Worm (Caenorhabditis elegans) whole organism, early embryonic: ENCODE measurements around the gene T25F10.1.

Experiments
- B0310.2 ChIP-seq: sonication (generic microtip); optimal IDR thresholded peaks from 2 replicates; lab custom pipeline; 2016; ENCODE audit warnings: mild to moderate bottlenecking, missing genetic modification characterization, missing compliant biosample characterization
- F13C5.2 ChIP-seq: sonication (generic microtip); optimal IDR thresholded peaks from 2 replicates; lab custom pipeline; 2017; ENCODE audit warnings: mild to moderate bottlenecking, missing genetic modification characterization, inconsistent platforms, missing compliant biosample characterization
- aly-1 ChIP-seq: sonication (generic microtip); optimal IDR thresholded peaks from 2 replicates; lab custom pipeline; 2016; ENCODE audit warnings: missing genetic modification characterization, missing compliant biosample characterization
- ama-1 ChIP-seq: fragments of 150-350 bp; optimal IDR thresholded peaks from 2 replicates; lab custom pipeline; 2014
- ceh-13 ChIP-seq: fragments of 200-800 bp; sonication (Bioruptor generic); optimal IDR thresholded peaks from 2 replicates; lab custom pipeline; 2018; ENCODE audit warnings: mild to moderate bottlenecking, missing genetic modification characterization, missing compliant biosample characterization
- ceh-36 ChIP-seq: sonication (generic microtip); optimal IDR thresholded peaks from 2 replicates; lab custom pipeline; 2016; ENCODE audit warnings: missing genetic modification characterization, inconsistent platforms, missing compliant biosample characterization
- ets-7 ChIP-seq: sonication (generic microtip); optimal IDR thresholded peaks from 2 replicates; lab custom pipeline; 2016; ENCODE audit warnings: missing genotype, missing genetic modification characterization, missing compliant biosample characterization
- flt-1 ChIP-seq: fragments of 200-800 bp; sonication (Bioruptor generic); IDR thresholded peaks from 2 replicates; pipeline ENCODE4 v1.3.6; 2022; ENCODE audit warnings: missing genetic modification characterization, missing compliant biosample characterization
- hmbx-1 ChIP-seq: sonication (generic microtip); optimal IDR thresholded peaks from 2 replicates; lab custom pipeline; 2016; ENCODE audit warnings: mild to moderate bottlenecking, missing genetic modification characterization, missing compliant biosample characterization
- hmg-4 ChIP-seq: fragments of 200-800 bp; sonication (Bioruptor generic); optimal IDR thresholded peaks from 2 replicates; lab custom pipeline; 2018; ENCODE audit warnings: mild to moderate bottlenecking, missing genetic modification characterization, missing compliant biosample characterization
- hnd-1 ChIP-seq: sonication (generic microtip); optimal IDR thresholded peaks from 2 replicates; lab custom pipeline; 2016; ENCODE audit warnings: missing genetic modification characterization, missing compliant biosample characterization
- pes-1 ChIP-seq: fragments of 200-800 bp; sonication (Bioruptor generic); IDR thresholded peaks from 2 replicates; pipeline ENCODE4 v1.3.6; 2022; ENCODE audit warnings: missing genetic modification reagents, missing genetic modification characterization, missing compliant biosample characterization
- scrt-1 ChIP-seq: fragments of 200-800 bp; sonication (Bioruptor generic); IDR thresholded peaks from 2 replicates; pipeline ENCODE4 v1.3.6; 2022; ENCODE audit warnings: missing genetic modification characterization, missing compliant biosample characterization
- sea-1 ChIP-seq: fragments of 200-800 bp; sonication (Bioruptor generic); conservative IDR thresholded peaks from 2 replicates; pipeline ENCODE4 v1.3.6; 2022; ENCODE audit warnings: missing genetic modification characterization, missing compliant biosample characterization
- tbx-11 ChIP-seq: fragments of 200-800 bp; sonication (Bioruptor generic); IDR thresholded peaks from 2 replicates; pipeline ENCODE4 v1.3.6; 2022; ENCODE audit warnings: missing genetic modification characterization, missing compliant biosample characterization
- tbx-37 ChIP-seq: fragments of 200-800 bp; sonication (Bioruptor generic); conservative IDR thresholded peaks from 2 replicates; pipeline ENCODE4 v1.3.6; 2022; ENCODE audit warnings: missing genetic modification reagents, missing genetic modification characterization, missing compliant biosample characterization
- tra-4 ChIP-seq: sonication (generic microtip); optimal IDR thresholded peaks from 2 replicates; lab custom pipeline; 2017; ENCODE audit warnings: missing genetic modification characterization, missing compliant biosample characterization

The T25F10.1 gene

DNA sequence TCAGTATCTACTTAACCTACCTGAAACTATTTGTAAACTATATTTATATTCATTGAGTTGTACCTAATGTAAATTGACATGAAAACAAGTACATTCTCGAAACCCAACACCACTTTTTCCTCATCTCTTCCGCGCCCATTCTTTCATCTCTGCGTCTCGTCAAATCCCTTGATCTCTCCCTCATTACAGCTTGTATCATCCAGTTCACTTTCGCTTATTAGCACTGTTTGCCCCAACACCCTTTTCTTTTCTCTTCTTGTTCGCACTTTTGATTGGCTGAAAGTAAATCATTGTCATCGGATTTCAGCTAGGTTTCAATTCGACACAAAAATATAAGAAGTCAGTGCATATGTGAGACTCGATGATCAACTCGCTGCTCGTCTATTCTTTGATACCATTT, 23.5 kb upstream of the T25F10.1 start, which contains the start of gene T25F10.3:
TSS of gene T25F10.3 (plus strand) at position 308 of the 400 bp plus-strand sequence.
- TF ChIP-seq aly-1 (tag; lab: Kevin White, UChicago) (no peak), ceh-36 (no peak), tbx-11 (GFP tag; lab: Robert Waterston, UW) (no peak), hmbx-1 (tag; lab: Kevin White, UChicago) (no peak)

DNA sequence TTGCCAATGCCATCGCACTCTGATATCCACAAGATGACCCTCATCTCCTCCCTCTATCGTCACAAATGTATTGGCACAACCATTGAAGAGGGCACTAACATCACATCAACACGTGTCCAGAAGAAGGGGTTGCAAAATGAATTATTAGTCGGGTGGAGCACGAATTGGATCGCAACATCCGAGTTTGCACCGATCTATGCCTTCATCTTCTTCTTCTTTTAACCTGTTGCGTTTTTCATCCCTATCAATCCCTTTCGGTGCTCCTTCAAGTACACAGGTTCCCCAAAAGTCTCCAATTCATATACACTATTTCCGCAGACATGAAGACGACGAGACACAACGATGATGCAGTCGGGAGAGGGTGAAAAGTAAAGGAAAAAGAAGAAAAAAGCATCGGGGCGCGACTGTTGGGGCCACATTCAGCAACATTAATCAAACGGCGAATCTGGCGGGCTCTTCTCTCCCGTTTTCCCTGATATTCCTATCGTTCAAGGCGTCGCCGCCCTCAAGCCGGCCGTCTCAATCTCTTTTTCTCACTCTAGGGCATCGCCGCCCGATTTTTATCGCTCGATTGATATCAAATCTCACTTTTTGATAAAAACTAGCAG, 16.7 kb upstream of the T25F10.1 start:
- no peak for TF ChIP-seq ceh-36
- TF ChIP-seq tbx-37 (GFP tag; lab: Robert Waterston, UW) = no peak
- no peak for TF ChIP-seq flt-1 (GFP tag; lab: Robert Waterston, UW)
- no peak for TF ChIP-seq B0310.2 (tag; lab: Kevin White, UChicago)
- TF ChIP-seq tra-4 (tag; lab: Kevin White, UChicago) = no peak
- no peak for TF ChIP-seq ets-7 (tag; lab: Kevin White, UChicago)
- no peak for TF ChIP-seq hmbx-1 (tag; lab: Kevin White, UChicago)
- no peak for TF ChIP-seq pes-1 (GFP tag; lab: Robert Waterston, UW)
- TF ChIP-seq ama-1 (lab: Kevin White, UChicago) = no peak
- TF ChIP-seq hmg-4 (GFP tag; lab: Kevin White, UChicago) = no peak
- TF ChIP-seq tbx-11 (GFP tag; lab: Robert Waterston, UW) = no peak
- no peak for TF ChIP-seq sea-1 (GFP tag; lab: Robert Waterston, UW)

DNA sequence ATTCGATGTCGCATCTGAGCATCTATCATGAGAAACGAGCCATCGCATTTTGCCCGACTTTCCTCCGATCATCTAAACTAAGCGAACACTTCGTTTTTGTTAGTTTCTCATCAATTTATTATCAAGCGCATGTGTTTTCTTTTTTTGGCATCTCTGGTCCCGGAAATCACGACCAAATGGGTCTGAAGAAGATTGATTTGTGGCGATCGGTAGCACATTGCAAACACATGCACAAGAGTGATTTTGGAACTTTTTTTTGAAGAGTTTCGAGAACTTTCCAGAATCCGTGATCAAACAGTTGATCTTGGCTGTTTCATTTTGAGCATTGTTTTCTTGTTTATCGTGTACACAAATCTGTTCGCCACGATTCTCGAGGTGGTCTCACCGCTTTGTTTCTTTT, 15.0 kb upstream of the T25F10.1 start:
- TF ChIP-seq F13C5.2 (tag; lab: Kevin White, UChicago) (no peak), ets-7 (tag; lab: Kevin White, UChicago) (no peak), tra-4 (tag; lab: Kevin White, UChicago) (no peak), scrt-1 (no peak), ceh-13 (GFP tag; lab: Kevin White, UChicago) (no peak), B0310.2 (tag; lab: Kevin White, UChicago) (no peak), ceh-36 (no peak), tbx-37 (GFP tag; lab: Robert Waterston, UW) (no peak), ama-1 (lab: Kevin White, UChicago) (no peak), flt-1 (GFP tag; lab: Robert Waterston, UW) (no peak), hmg-4 (GFP tag; lab: Kevin White, UChicago) (no peak), sea-1 (GFP tag; lab: Robert Waterston, UW) (no peak)

DNA sequence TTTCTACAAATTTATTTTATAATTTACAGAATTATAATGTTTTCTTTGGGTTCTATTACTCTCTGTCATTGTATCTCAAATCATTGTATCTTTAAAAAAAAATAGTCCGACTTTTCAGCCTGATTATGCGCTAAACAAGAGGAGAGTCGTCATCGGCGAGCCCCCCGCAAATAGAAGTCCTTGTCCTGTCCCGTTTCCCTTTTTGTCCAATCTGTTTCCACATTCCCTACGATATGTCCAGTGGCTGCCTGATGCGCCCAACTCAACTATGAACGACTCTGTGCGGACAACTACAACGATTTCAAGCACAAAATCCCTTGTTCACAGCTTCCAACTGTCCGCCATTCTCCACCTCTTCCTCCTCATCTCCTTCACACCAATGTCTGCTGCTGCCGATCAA, 10.3 kb upstream of the T25F10.1 start, which contains the start of gene dbl-1:
TSS of gene dbl-1 (plus strand) at position 119 of the 400 bp plus-strand sequence.
- TF ChIP-seq hmbx-1 (tag; lab: Kevin White, UChicago) (no peak), flt-1 (GFP tag; lab: Robert Waterston, UW) (no peak), aly-1 (tag; lab: Kevin White, UChicago) (no peak), F13C5.2 (tag; lab: Kevin White, UChicago) (no peak), ceh-36 (no peak)

DNA sequence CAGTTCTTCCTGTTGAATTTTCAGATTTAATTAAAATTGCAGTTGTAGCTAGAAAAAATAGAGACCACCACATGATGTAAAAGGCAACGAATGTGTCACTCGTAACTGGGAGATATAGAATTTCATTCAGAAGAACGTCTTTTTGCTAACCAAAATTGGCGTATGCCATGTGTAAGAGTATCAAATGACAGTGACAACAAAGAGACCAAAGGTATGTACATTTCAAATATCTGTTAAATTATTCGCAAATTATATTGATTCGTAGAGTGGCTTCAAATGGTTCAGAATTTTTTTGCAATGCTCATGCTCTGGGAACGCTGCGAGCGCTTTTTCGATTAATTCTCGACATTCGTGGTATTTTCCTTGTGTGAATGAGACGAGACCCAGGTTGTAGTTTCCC, 5.9 kb upstream of the T25F10.1 start, which contains the start of gene T25F10.4:
TSS of gene T25F10.4 (minus strand) at position 101 of the 400 bp plus-strand sequence.
- TF ChIP-seq tbx-11 (GFP tag; lab: Robert Waterston, UW) = no peak
- TF ChIP-seq flt-1 (GFP tag; lab: Robert Waterston, UW) = no peak
- TF ChIP-seq hmg-4 (GFP tag; lab: Kevin White, UChicago) = no peak
- TF ChIP-seq ets-7 (tag; lab: Kevin White, UChicago) = no peak
- TF ChIP-seq tbx-37 (GFP tag; lab: Robert Waterston, UW) = no peak
- TF ChIP-seq ceh-36 = no peak

DNA sequence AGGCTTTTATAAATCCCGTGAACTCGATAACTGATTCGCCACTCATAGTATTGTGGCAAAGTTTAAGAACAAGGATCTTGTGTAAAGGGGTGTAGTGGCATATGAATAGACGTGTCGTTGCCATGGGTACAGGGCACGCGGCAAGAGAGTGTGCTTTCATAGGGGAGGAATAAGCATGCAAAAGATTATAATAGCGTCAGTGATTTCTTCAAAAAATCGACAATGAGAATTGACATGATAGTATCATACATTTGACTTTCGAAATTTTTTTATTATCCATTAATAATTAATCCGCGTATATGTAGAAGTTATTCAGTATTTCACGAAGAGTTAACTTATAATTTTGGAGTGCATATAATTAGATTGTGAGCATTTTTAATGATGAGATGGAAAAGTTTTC, 3.3 kb upstream of the T25F10.1 start, which contains the start of gene bbs-8:
TSS of gene bbs-8 (minus strand) at position 101 of the 400 bp plus-strand sequence.
- TF ChIP-seq ceh-36 = no peak
- no peak for TF ChIP-seq ama-1 (lab: Kevin White, UChicago)
- no peak for TF ChIP-seq tbx-11 (GFP tag; lab: Robert Waterston, UW)
- no peak for TF ChIP-seq hmg-4 (GFP tag; lab: Kevin White, UChicago)

DNA sequence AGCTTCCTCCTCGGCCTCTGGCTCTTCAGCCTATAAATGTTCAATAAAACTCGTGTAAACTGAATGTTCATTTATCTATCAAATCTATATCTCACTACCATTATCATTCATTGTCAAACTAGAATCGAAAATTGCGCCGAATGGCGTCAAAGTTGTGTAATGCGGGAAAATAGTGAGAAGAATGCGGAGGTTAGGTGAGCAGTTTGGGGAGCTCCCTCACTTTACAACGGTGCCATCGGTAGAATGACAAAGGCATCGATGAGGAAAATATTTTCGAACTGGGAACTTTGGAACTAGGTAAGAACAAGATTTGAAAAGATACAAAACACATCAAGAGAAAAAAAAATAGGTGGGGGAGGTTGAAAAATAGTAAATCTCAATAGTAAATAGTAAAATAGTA, 726 bp upstream of the T25F10.1 start:
- TF ChIP-seq B0310.2 (tag; lab: Kevin White, UChicago) = no peak
- no peak for TF ChIP-seq hmg-4 (GFP tag; lab: Kevin White, UChicago)
- TF ChIP-seq tbx-11 (GFP tag; lab: Robert Waterston, UW) = no peak
- TF ChIP-seq aly-1 (tag; lab: Kevin White, UChicago) = no peak
- TF ChIP-seq ceh-13 (GFP tag; lab: Kevin White, UChicago) = no peak
- TF ChIP-seq pes-1 (GFP tag; lab: Robert Waterston, UW) = no peak

DNA sequence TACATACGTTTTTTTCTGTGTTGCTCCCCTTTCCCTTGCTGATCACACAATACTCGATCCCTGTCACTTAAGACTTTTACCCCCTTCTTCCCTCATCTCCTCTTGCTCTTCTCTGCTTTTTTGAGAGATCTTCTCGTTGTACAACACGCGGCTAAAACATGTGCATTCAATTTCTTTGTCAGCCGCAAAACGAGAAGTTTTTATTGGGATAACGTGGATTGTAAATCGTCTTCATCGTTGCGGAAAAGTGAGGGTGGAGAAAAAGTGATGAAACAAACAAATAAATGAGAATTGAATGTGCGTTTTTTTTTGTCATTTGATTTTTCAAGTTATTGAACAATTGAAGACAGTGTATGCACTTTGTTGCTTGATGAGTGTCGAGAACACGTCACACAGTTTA, 1.1 kb downstream of the T25F10.1 start:
- TF ChIP-seq B0310.2 (tag; lab: Kevin White, UChicago) (no peak), hnd-1 (tag; lab: Kevin White, UChicago) (no peak), ets-7 (tag; lab: Kevin White, UChicago) (no peak)

DNA sequence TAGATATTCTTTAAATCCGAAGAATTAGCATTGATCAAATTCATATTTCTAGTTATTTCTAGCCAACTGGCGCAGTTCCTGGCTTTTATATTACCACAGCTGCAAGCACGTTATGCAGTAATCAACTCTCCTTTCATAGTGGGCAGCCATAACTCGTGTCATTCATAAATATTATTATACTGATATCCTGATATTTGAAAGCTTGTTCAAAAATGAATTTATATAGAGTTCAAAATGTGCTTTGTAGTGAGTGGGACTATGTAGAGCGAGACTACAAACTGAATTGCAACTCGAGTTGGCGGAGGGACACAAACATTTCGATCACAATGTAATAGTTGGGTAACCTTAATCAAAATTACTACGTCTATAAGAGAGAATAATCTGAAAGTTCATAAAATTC, 3.3 kb downstream of the T25F10.1 start, which contains the start of gene srh-30:
TSS of gene srh-30 (minus strand) at position 101 of the 400 bp plus-strand sequence.
- TF ChIP-seq B0310.2 (tag; lab: Kevin White, UChicago) (no peak), aly-1 (tag; lab: Kevin White, UChicago) (no peak), ama-1 (lab: Kevin White, UChicago) (no peak)
